Worm (Caenorhabditis elegans): Measurements from ENCODE around the gene ZK1127.13.

Gene ZK1127.13

DNA sequence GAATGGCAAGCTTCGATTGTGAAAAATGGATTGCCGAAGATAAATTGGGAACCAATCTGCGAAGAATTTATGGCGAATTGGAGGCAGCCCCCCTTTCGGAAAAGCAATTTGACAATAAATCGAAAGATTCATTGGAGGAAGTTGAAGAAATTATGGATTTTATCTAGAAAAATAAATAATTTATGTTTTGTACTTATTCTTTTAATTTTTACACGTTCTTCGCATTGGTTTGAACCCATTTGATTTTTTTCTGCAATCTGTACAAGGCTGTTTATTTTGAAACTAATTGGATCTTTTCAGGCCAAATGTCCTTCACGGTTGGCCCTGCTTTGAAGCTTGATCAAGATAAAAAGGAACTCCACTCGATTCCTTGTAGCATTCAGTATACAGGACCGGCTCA is at the start of gene ZK1127.13:
Gene ZK1127.13, plus strand, starts transcription at position 301 of the 400 bp plus-strand sequence.
- TF ChIP-seq hnd-1 (tag; optimal IDR thresholded peaks at IDR 0.05) (no peak), scrt-1 (GFP tag; IDR thresholded peaks at IDR 0.05) (no peak), hmg-4 (GFP tag; optimal IDR thresholded peaks at IDR 0.05) (no peak), ama-1 (optimal IDR thresholded peaks at IDR 0.05) (no peak), ceh-36 (tag; optimal IDR thresholded peaks at IDR 0.05) (no peak), F13C5.2 (tag; optimal IDR thresholded peaks at IDR 0.05) (no peak), B0310.2 (tag; optimal IDR thresholded peaks at IDR 0.05) (no peak), ets-7 (tag; optimal IDR thresholded peaks at IDR 0.05) (no peak), tbx-11 (GFP tag; IDR thresholded peaks at IDR 0.05) (no peak), pes-1 (GFP tag; IDR thresholded peaks at IDR 0.05) (no peak), flt-1 (GFP tag; IDR thresholded peaks at IDR 0.05) (no peak), tra-4 (tag; optimal IDR thresholded peaks at IDR 0.05) (no peak)

DNA sequence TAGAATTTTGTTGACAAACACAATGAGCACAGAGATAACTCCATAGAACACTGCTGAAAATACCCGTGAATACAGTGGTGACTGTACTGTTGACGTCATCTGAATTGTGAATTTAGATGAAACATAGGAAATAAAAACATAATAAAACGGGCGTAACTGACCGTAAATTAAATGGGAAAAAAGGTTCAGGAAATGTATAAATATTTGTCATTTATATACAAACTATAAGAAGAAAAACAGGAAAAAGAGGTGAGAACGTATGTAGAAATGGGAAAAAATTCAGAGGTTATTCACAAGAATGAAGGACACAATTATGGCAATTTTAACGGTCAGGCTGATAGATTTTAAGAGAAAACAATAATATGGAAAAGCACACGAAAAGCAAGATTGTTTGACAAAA is 40.5 kb upstream of the ZK1127.13 start, which contains the start of gene sqv-7:
Gene sqv-7, minus strand, starts transcription at position 101 of the 400 bp plus-strand sequence.
- TF ChIP-seq flt-1 (GFP tag; IDR thresholded peaks at IDR 0.05), result no peak
- no peak for TF ChIP-seq tra-4 (tag; optimal IDR thresholded peaks at IDR 0.05)
- no peak for TF ChIP-seq ceh-13 (GFP tag; optimal IDR thresholded peaks at IDR 0.05)
- TF ChIP-seq aly-1 (tag; optimal IDR thresholded peaks at IDR 0.05), result no peak
- TF ChIP-seq B0310.2 (tag; optimal IDR thresholded peaks at IDR 0.05), result no peak
- TF ChIP-seq hnd-1 (tag; optimal IDR thresholded peaks at IDR 0.05), result no peak
- TF ChIP-seq ets-7 (tag; optimal IDR thresholded peaks at IDR 0.05), result no peak
- TF ChIP-seq scrt-1 (GFP tag; IDR thresholded peaks at IDR 0.05), result no peak
- no peak for TF ChIP-seq tbx-37 (GFP tag; conservative IDR thresholded peaks at IDR 0.05)
- no peak for TF ChIP-seq ama-1 (optimal IDR thresholded peaks at IDR 0.05)
- TF ChIP-seq pes-1 (GFP tag; IDR thresholded peaks at IDR 0.05), result no peak
- TF ChIP-seq tbx-11 (GFP tag; IDR thresholded peaks at IDR 0.05), result no peak
- no peak for TF ChIP-seq F13C5.2 (tag; optimal IDR thresholded peaks at IDR 0.05)
- TF ChIP-seq hmg-4 (GFP tag; optimal IDR thresholded peaks at IDR 0.05), result no peak
- no peak for TF ChIP-seq ceh-36 (tag; optimal IDR thresholded peaks at IDR 0.05)
- no peak for TF ChIP-seq hmbx-1 (tag; optimal IDR thresholded peaks at IDR 0.05)

DNA sequence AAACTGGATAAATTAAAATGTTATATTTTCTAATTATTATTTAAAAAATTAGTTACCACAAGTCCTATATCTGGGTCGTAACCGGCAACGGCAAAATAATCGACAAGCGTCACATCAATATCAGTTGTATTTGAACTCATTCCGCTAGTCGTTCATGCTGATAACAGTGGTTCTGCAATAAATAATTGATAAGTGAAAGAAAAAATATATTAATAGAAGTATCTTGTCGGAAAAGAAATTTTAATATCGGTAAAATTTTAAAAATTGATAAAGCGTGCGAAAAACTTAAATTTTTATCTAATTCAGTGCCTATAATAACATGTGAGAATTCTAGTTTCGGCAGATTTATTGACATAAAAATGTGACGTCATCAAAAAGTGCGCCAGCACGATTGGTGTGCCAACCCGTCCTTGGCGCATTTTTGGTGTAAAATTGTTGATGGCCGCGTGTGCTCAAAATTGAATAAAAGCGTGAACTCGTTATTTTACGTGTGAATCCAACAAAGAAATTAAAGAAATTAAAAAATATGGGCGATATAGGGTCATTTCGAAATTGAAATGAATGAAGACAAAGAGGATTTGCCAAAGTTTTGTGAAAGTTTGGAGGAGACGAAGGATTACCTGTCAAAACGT is 30.6 kb upstream of the ZK1127.13 start, which contains the start of the genes lst-6 and lst-5:
Gene lst-6, minus strand, starts transcription at position 140 of the 632 bp plus-strand sequence.
Gene lst-5, plus strand, starts transcription at position 544 of the 632 bp plus-strand sequence.
- TF ChIP-seq tbx-37 (GFP tag; conservative IDR thresholded peaks at IDR 0.05) (no peak), flt-1 (GFP tag; IDR thresholded peaks at IDR 0.05) (no peak), F13C5.2 (tag; optimal IDR thresholded peaks at IDR 0.05) (peak; percentile 22), hmbx-1 (tag; optimal IDR thresholded peaks at IDR 0.05) (no peak), hmg-4 (GFP tag; optimal IDR thresholded peaks at IDR 0.05) (peak; percentile 20)

DNA sequence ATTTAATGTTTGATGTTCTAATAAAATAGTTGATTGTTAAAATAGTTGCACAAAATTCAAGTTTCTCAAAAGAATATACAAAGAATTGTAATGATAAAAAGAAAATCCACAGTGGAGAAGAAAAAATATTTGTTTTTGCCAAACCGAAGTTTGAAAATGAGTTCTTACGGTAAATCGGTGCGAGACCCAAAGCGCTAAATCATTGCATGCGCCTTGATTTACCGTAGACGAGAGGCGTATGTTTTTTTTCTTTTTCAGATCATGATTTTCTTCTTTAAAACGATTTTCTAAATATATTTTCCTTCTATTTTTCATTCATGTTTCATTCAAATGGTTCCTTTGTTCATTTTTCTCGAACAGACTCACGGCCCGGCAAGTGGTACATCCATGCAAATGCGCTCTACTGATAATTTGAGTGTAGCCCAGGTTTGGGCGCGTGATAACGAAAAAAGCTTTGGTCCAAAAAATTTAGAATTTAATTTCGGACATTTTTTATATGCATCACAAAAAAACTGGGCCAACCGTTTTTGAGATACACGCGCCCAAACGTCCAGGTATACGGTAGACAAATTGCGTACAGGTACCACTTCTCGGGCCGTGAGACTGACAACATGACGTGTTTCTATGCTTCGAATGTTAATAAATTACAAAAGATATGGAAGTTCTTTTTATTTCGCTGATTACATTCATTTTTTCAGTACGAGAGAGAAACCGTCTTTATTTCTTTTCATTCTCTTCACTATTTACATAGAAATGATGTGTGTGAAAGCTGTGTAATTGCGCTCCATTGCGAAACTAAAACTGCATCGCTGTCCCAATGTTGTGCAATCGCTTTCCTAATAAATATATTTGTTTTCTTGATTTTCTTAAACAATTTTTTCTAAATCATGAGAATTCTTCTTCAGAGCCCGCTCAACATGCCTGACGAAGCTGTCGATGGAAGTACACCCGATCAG is 27.9 kb upstream of the ZK1127.13 start, which contains the start of gene znf-598:
Gene znf-598, plus strand, starts transcription at position 906 of the 956 bp plus-strand sequence.
- TF ChIP-seq aly-1 (tag; optimal IDR thresholded peaks at IDR 0.05) (no peak), tbx-37 (GFP tag; conservative IDR thresholded peaks at IDR 0.05) (no peak), F13C5.2 (tag; optimal IDR thresholded peaks at IDR 0.05) (no peak), ceh-36 (tag; optimal IDR thresholded peaks at IDR 0.05) (no peak), hnd-1 (tag; optimal IDR thresholded peaks at IDR 0.05) (no peak), ceh-13 (GFP tag; optimal IDR thresholded peaks at IDR 0.05) (no peak)

DNA sequence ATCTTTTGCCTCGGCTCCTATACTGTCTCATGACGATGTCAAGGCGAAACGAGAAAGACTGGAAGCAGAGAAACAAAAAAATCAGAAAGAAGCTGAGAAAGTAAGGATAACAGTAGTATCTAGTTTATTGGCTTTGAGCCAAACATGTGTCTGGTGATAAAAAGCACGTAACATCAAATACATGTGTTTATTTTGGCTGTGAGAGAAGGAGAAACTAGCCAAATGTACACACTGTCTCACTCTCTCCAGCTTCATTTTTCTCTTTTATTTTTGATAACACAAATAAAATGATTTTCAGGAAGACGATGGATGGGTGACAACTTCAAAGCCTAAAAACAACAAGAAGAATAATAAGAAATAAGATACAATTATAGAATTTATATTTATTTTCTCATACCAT is 23.6 kb upstream of the ZK1127.13 start:
- no peak for TF ChIP-seq B0310.2 (tag; optimal IDR thresholded peaks at IDR 0.05)
- no peak for TF ChIP-seq tbx-37 (GFP tag; conservative IDR thresholded peaks at IDR 0.05)
- no peak for TF ChIP-seq ets-7 (tag; optimal IDR thresholded peaks at IDR 0.05)
- TF ChIP-seq tra-4 (tag; optimal IDR thresholded peaks at IDR 0.05), result no peak
- TF ChIP-seq ceh-13 (GFP tag; optimal IDR thresholded peaks at IDR 0.05), result no peak
- TF ChIP-seq hmbx-1 (tag; optimal IDR thresholded peaks at IDR 0.05), result no peak
- no peak for TF ChIP-seq flt-1 (GFP tag; IDR thresholded peaks at IDR 0.05)
- no peak for TF ChIP-seq pes-1 (GFP tag; IDR thresholded peaks at IDR 0.05)
- no peak for TF ChIP-seq F13C5.2 (tag; optimal IDR thresholded peaks at IDR 0.05)
- no peak for TF ChIP-seq tbx-11 (GFP tag; IDR thresholded peaks at IDR 0.05)
- no peak for TF ChIP-seq ama-1 (optimal IDR thresholded peaks at IDR 0.05)
- TF ChIP-seq scrt-1 (GFP tag; IDR thresholded peaks at IDR 0.05), result no peak
- TF ChIP-seq hmg-4 (GFP tag; optimal IDR thresholded peaks at IDR 0.05), result no peak
- no peak for TF ChIP-seq sea-1 (GFP tag; conservative IDR thresholded peaks at IDR 0.05)
- TF ChIP-seq aly-1 (tag; optimal IDR thresholded peaks at IDR 0.05), result no peak
- TF ChIP-seq hnd-1 (tag; optimal IDR thresholded peaks at IDR 0.05), result no peak
- TF ChIP-seq ceh-36 (tag; optimal IDR thresholded peaks at IDR 0.05), result no peak

DNA sequence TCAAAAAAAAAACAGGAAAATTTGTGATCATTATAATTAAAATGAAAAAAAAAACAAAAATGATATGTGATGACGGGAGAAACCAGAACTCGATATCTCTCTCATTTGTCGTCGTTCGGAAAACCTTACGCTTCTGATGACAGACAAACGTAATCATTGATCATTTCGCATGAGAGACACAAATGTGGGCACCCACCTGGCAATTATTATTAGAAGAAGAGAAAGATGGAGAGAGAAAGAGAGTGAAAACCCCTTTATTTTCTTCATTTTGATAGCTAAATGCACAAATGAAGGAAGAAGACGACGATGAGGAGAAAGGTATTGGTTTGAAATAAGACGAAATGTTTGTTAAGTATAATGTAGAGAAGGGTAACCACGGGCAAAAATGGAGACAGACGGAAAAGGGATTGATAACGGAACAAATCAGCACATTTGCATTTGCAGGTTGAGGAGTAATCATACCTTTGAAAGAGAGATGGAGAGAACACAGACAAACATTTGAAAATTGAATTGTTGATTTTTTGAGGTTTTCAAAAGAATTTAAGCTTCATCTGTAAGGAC is 21.9 kb upstream of the ZK1127.13 start:
- no peak for TF ChIP-seq ceh-13 (GFP tag; optimal IDR thresholded peaks at IDR 0.05)
- TF ChIP-seq B0310.2 (tag; optimal IDR thresholded peaks at IDR 0.05), result no peak
- no peak for TF ChIP-seq ceh-36 (tag; optimal IDR thresholded peaks at IDR 0.05)
- no peak for TF ChIP-seq aly-1 (tag; optimal IDR thresholded peaks at IDR 0.05)
- no peak for TF ChIP-seq ama-1 (optimal IDR thresholded peaks at IDR 0.05)
- TF ChIP-seq tbx-11 (GFP tag; IDR thresholded peaks at IDR 0.05), result no peak
- TF ChIP-seq ets-7 (tag; optimal IDR thresholded peaks at IDR 0.05), result no peak
- TF ChIP-seq sea-1 (GFP tag; conservative IDR thresholded peaks at IDR 0.05), result no peak
- no peak for TF ChIP-seq F13C5.2 (tag; optimal IDR thresholded peaks at IDR 0.05)
- TF ChIP-seq tra-4 (tag; optimal IDR thresholded peaks at IDR 0.05), result no peak
- TF ChIP-seq hnd-1 (tag; optimal IDR thresholded peaks at IDR 0.05), result no peak
- TF ChIP-seq hmbx-1 (tag; optimal IDR thresholded peaks at IDR 0.05), result no peak
- no peak for TF ChIP-seq tbx-37 (GFP tag; conservative IDR thresholded peaks at IDR 0.05)
- TF ChIP-seq scrt-1 (GFP tag; IDR thresholded peaks at IDR 0.05), result no peak

Data from whole organism, early embryonic.